Worm (Caenorhabditis elegans): ENCODE measurements around the gene mdt-10.

DNA sequence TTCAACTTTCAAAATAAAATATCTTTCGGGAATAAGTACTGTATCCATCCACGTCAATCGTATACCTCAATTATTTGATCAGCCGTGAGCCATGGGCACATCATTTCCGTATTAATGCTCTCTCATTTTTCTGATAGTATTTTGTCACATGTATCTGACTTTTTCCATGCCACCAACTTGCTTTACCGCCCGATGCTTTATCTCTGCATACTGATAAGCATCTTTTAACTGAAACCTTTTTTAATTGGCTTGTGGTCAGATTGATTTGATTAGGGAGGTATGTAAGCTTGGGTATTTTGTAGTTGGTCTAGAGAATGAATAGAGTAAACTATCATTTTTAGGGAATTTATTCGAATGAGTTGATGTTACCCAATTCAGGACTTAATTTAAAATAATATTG is 34.5 kb upstream of the mdt-10 start:
- TF ChIP-seq ama-1 (optimal IDR thresholded peaks at IDR 0.05) (no peak), lin-39 (tag; optimal IDR thresholded peaks at IDR 0.05) (no peak), nhr-21 (tag; optimal IDR thresholded peaks at IDR 0.05) (no peak), mdl-1 (tag; optimal IDR thresholded peaks at IDR 0.05) (no peak), egl-27 (tag; optimal IDR thresholded peaks at IDR 0.05) (no peak), unc-39 (tag; optimal IDR thresholded peaks at IDR 0.05) (no peak), elt-3 (tag; optimal IDR thresholded peaks at IDR 0.05) (no peak), skn-1 (tag; optimal IDR thresholded peaks at IDR 0.05) (no peak), alr-1 (tag; optimal IDR thresholded peaks at IDR 0.05) (no peak), ztf-11 (tag; optimal IDR thresholded peaks at IDR 0.05) (no peak)

Measured in whole organism, L2 larva.